Worm (Caenorhabditis elegans): ENCODE data around the gene C29F9.12.

DNA sequence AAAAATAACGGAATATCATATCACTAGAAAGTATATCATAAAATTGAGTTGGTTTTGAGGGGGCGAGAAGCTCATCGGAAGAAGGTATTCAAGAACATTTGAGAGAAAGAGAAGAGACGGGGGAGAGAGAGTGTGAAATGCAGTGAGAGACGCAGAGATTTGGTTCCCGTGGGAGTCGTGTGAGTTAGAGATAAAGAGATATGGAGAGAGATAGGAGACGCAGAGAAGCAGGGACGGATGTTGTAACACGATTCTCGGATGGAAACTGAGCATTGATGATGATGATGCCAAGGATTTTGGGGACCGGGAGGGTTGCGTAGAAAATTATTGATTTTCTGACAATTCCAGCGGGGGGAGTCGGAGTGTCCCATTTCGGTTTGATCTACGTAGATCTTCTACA is 25.6 kb downstream of the C29F9.12 start:
- TF ChIP-seq T22C8.4 (GFP tag; IDR thresholded peaks at IDR 0.05) (no peak), ref-1 (GFP tag; conservative IDR thresholded peaks at IDR 0.05) (no peak)

All from whole organism, midembryonic.